Worm (Caenorhabditis elegans) whole organism, young adult: ENCODE data around the gene C18B2.4.

Source experiments
- K11D2.4 ChIP-seq: fragments of 200-800 bp; sonication (Bioruptor generic); IDR thresholded peaks from 2 replicates; pipeline ENCODE4 v1.3.6; 2022; ENCODE audit warnings: missing genetic modification reagents, missing genetic modification characterization, missing compliant biosample characterization
- dpl-1 ChIP-seq: fragments of 150-350 bp; optimal IDR thresholded peaks from 2 replicates; lab custom pipeline; 2014; ENCODE audit warnings: missing biosample characterization, missing genetic modification reagents, missing genetic modification characterization
- hrde-1 ChIP-seq: sonication (generic microtip); optimal IDR thresholded peaks from 2 replicates; lab custom pipeline; 2016; ENCODE audit warnings: missing genetic modification characterization, mild to moderate bottlenecking, missing compliant biosample characterization, moderate library complexity, missing genotype, missing genetic modification reagents, borderline replicate concordance

- TF ChIP-seq K11D2.4 (GFP tag; lab: Robert Waterston, UW) (no peak), hrde-1 (no peak), dpl-1 (GFP tag; lab: Kevin White, UChicago) (no peak)
Observed at ce11 chrX:3583436-3583835, 22.1 kb downstream of the C18B2.4 start.
